Worm (Caenorhabditis elegans): ENCODE data around the gene dhs-31.

Gene dhs-31

DNA sequence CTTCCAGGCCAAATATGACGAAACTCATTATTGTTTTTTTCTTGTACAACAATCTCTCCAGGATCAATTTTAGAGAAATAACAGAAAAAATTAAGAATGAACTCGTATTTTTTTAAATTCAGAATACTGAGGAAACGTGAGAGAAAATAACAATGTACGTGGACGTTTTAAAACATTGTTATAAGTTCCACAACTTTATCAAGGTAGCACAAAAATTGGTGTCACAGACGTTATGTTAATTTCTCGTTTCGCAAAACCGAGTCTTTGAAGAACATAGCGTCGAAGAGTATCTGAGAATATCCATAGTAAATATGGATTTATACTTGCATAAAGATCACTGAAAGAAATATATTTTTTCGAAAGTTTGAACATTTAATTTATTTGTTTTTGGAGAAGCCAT, 10.4 kb upstream of the dhs-31 start, which contains the start of gene T04B2.8:
T04B2.8 (minus strand) TSS at position 101 of the 400 bp plus-strand sequence.
- TF ChIP-seq dpl-1 (GFP tag; optimal IDR thresholded peaks at IDR 0.05) (no peak), B0019.2 (GFP tag; conservative IDR thresholded peaks at IDR 0.05) (no peak), nfya-2 (GFP tag; IDR thresholded peaks at IDR 0.05) (no peak)

- TF ChIP-seq akir-1 (GFP tag; optimal IDR thresholded peaks at IDR 0.05) = no peak
- no peak for TF ChIP-seq madf-3 (GFP tag; IDR thresholded peaks at IDR 0.05)
- no peak for TF ChIP-seq nhr-90 (tag; optimal IDR thresholded peaks at IDR 0.05)
- TF ChIP-seq rcor-1 (GFP tag; IDR thresholded peaks at IDR 0.05) = no peak
- TF ChIP-seq ets-4 (GFP tag; optimal IDR thresholded peaks at IDR 0.05) = no peak
- no peak for TF ChIP-seq ztf-3 (GFP tag; optimal IDR thresholded peaks at IDR 0.05)
- no peak for TF ChIP-seq fkh-3 (tag; optimal IDR thresholded peaks at IDR 0.05)
- no peak for TF ChIP-seq B0336.3 (GFP tag; IDR thresholded peaks at IDR 0.05)
Measured at ce11 chrIV:10048268-10048667, 7.6 kb upstream of the dhs-31 start.

ce11 chrIV:10047108-10047507, 6.4 kb upstream of the dhs-31 start, which contains the start of gene T04B2.3:
Gene T04B2.3, plus strand, starts transcription at chrIV:10047408.
- TF ChIP-seq ceh-100 (GFP tag; IDR thresholded peaks at IDR 0.05) = no peak
- no peak for TF ChIP-seq hmg-1.2 (GFP tag; IDR thresholded peaks at IDR 0.05)
- TF ChIP-seq cebp-1 (GFP tag; IDR thresholded peaks at IDR 0.05) = no peak
- no peak for TF ChIP-seq cebp-1 (tag; optimal IDR thresholded peaks at IDR 0.05)
- TF ChIP-seq ceh-79 (tag; optimal IDR thresholded peaks at IDR 0.05) = no peak
- no peak for TF ChIP-seq ZK185.1 (tag; optimal IDR thresholded peaks at IDR 0.05; ENCODE audit: poor library complexity, severe bottlenecking)
- no peak for TF ChIP-seq mes-4 (tag; optimal IDR thresholded peaks at IDR 0.05)
- TF ChIP-seq lsl-1 (GFP tag; optimal IDR thresholded peaks at IDR 0.05) = no peak

DNA sequence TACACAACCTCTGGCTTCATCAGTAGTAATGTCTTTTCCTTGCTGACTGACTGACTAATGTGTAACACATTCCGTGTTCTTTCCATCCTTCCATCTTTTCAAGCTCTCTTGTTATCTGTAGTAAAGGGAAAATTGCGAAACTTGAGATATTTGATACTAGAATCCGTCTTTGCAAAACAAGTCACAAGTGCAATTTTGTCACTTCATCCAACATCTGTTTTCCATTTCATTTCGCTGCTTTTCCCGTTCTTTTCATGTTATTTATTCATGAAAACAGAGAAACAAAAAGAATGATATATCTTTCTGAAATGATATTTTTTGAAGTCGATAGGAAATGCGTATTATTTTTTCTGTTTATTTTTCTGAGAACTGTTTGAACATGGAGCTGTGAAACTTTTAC, 5.3 kb upstream of the dhs-31 start:
- TF ChIP-seq F57A8.1 (GFP tag; optimal IDR thresholded peaks at IDR 0.05) (no peak), nfya-1 (tag; optimal IDR thresholded peaks at IDR 0.05; ENCODE audit: borderline replicate concordance, insufficient read depth) (no peak)

DNA sequence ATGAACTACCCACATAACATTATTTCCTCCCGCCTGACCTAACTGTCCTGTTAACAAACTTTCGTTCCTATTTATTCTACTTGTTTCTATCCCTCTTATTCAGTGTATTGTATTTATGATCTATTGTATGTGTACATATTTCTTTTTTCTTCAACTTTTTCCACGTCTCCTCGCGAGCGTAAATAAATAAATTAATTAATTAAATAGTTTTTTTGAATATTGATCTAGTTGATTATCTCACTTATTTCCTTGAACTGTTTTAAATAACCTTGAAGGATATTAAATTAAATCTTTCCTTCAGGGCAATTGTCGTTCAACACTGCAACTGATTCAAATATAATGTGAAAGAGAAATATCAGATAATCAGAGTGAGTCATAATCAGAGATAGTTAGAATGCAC, 2.2 kb upstream of the dhs-31 start, which contains the start of gene frk-1:
frk-1 (plus strand) TSS at position 301 of the 400 bp plus-strand sequence.
- TF ChIP-seq lag-1 (GFP tag; IDR thresholded peaks at IDR 0.05) (no peak), attf-6 (GFP tag; IDR thresholded peaks at IDR 0.05) (no peak), F52B5.7 (tag; optimal IDR thresholded peaks at IDR 0.05) (no peak), attf-3 (GFP tag; conservative IDR thresholded peaks at IDR 0.05) (no peak), dpl-1 (GFP tag; optimal IDR thresholded peaks at IDR 0.05) (no peak), somi-1 (GFP tag; optimal IDR thresholded peaks at IDR 0.05) (no peak), B0261.1 (tag; optimal IDR thresholded peaks at IDR 0.05) (no peak), B0035.1 (tag; optimal IDR thresholded peaks at IDR 0.05) (no peak), Y79H2A.3 (GFP tag; conservative IDR thresholded peaks at IDR 0.05) (no peak), him-1 (tag; optimal IDR thresholded peaks at IDR 0.05) (no peak), mel-28 (tag; optimal IDR thresholded peaks at IDR 0.05; ENCODE audit: borderline replicate concordance) (no peak), tbx-9 (tag; optimal IDR thresholded peaks at IDR 0.05; ENCODE audit: borderline replicate concordance) (no peak), zfh-2 (GFP tag; conservative IDR thresholded peaks at IDR 0.05) (no peak), D2030.7 (GFP tag; IDR thresholded peaks at IDR 0.05) (no peak), ztf-18 (tag; optimal IDR thresholded peaks at IDR 0.05) (no peak), ccch-3 (GFP tag; optimal IDR thresholded peaks at IDR 0.05) (no peak), rpc-1 (optimal IDR thresholded peaks at IDR 0.05) (no peak), rpc-1 (tag; optimal IDR thresholded peaks at IDR 0.05) (no peak), nhr-90 (tag; optimal IDR thresholded peaks at IDR 0.05) (no peak), madf-6 (GFP tag; IDR thresholded peaks at IDR 0.05) (no peak), dpff-1 (tag; optimal IDR thresholded peaks at IDR 0.05) (no peak)

Data from whole organism, young adult.